Worm (Caenorhabditis elegans) whole organism, L3 larva: ENCODE measurements around the gene Y82E9BR.6.

ENCODE experiments used
- ceh-28 ChIP-seq: fragments of 150-350 bp; optimal IDR thresholded peaks from 2 replicates; lab custom pipeline; 2014; ENCODE audit warnings: missing biosample characterization, missing genetic modification reagents, missing genetic modification characterization
- ceh-82 ChIP-seq: fragments of 150-350 bp; optimal IDR thresholded peaks from 2 replicates; lab custom pipeline; 2014; ENCODE audit warnings: missing biosample characterization, missing genetic modification characterization
- ceh-9 ChIP-seq: sonication (generic microtip); optimal IDR thresholded peaks from 2 replicates; lab custom pipeline; 2018; ENCODE audit warnings: missing biosample characterization, missing genetic modification characterization
- egl-27 ChIP-seq: sonication (generic microtip); optimal IDR thresholded peaks from 4 replicates; lab custom pipeline; 2017; ENCODE audit warnings: missing biosample characterization, missing genetic modification reagents, missing genetic modification characterization
- elt-1 ChIP-seq: fragments of 150-350 bp; optimal IDR thresholded peaks from 2 replicates; lab custom pipeline; 2014; ENCODE audit warnings: missing biosample characterization, missing genetic modification characterization
- elt-2 ChIP-seq: sonication (generic microtip); optimal IDR thresholded peaks from 2 replicates; lab custom pipeline; 2016; ENCODE audit warnings: missing genetic modification reagents, mild to moderate bottlenecking, missing genetic modification characterization, missing compliant biosample characterization
- eor-1 ChIP-seq, 2 experiments: fragments of 150-350 bp; optimal IDR thresholded peaks; 2 replicates each; lab custom pipeline; 2014 to 2018; ENCODE audit warnings: missing biosample characterization in 2 of 2, missing genetic modification characterization in 2 of 2
- fkh-2 ChIP-seq: fragments of 150-350 bp; optimal IDR thresholded peaks from 2 replicates; lab custom pipeline; 2014; ENCODE audit warnings: missing biosample characterization, missing genetic modification reagents, missing genetic modification characterization
- fos-1 ChIP-seq: fragments of 150-350 bp; optimal IDR thresholded peaks from 2 replicates; lab custom pipeline; 2014; ENCODE audit warnings: missing biosample characterization, missing genetic modification characterization
- hmg-11 ChIP-seq: sonication (generic microtip); optimal IDR thresholded peaks from 2 replicates; lab custom pipeline; 2016; ENCODE audit warnings: missing genetic modification characterization, missing compliant biosample characterization
- jun-1 ChIP-seq: fragments of 150-350 bp; optimal IDR thresholded peaks from 2 replicates; lab custom pipeline; 2014; ENCODE audit warnings: missing biosample characterization, missing genetic modification reagents, missing genetic modification characterization
- lin-15B ChIP-seq: fragments of 150-350 bp; optimal IDR thresholded peaks from 2 replicates; lab custom pipeline; 2014; ENCODE audit warnings: missing biosample characterization, missing genetic modification characterization
- lin-39 ChIP-seq: fragments of 150-350 bp; optimal IDR thresholded peaks from 2 replicates; lab custom pipeline; 2018; ENCODE audit warnings: missing biosample characterization, missing genetic modification reagents, missing genetic modification characterization
- lsy-12 ChIP-seq: sonication (generic microtip); optimal IDR thresholded peaks from 2 replicates; lab custom pipeline; 2016; ENCODE audit warnings: mild to moderate bottlenecking, missing genetic modification characterization, missing compliant biosample characterization
- mml-1 ChIP-seq: fragments of 150-350 bp; sonication (generic microtip); optimal IDR thresholded peaks from 3 replicates; lab custom pipeline; 2014; ENCODE audit warnings: missing biosample characterization, missing genetic modification characterization
- nfya-1 ChIP-seq: sonication (generic microtip); optimal IDR thresholded peaks from 2 replicates; lab custom pipeline; 2017; ENCODE audit warnings: missing genetic modification characterization, mild to moderate bottlenecking, missing compliant biosample characterization, antibody characterized with exemption, moderate library complexity; ENCODE audit not compliant: insufficient read depth
- nhr-11 ChIP-seq: fragments of 150-350 bp; optimal IDR thresholded peaks from 2 replicates; lab custom pipeline; 2014; ENCODE audit warnings: missing biosample characterization, missing genetic modification characterization
- nhr-12 ChIP-seq: fragments of 150-350 bp; optimal IDR thresholded peaks from 2 replicates; lab custom pipeline; 2014; ENCODE audit warnings: missing biosample characterization, missing genetic modification characterization
- nhr-237 ChIP-seq: fragments of 150-350 bp; optimal IDR thresholded peaks from 2 replicates; lab custom pipeline; 2014; ENCODE audit warnings: missing biosample characterization, missing genetic modification characterization
- nhr-43 ChIP-seq: sonication (generic microtip); optimal IDR thresholded peaks from 2 replicates; lab custom pipeline; 2016; ENCODE audit warnings: mild to moderate bottlenecking, missing genetic modification characterization, missing compliant biosample characterization; ENCODE audit not compliant: poor library complexity, severe bottlenecking
- nhr-67 ChIP-seq: fragments of 150-350 bp; optimal IDR thresholded peaks from 2 replicates; lab custom pipeline; 2014; ENCODE audit warnings: missing biosample characterization, missing genetic modification characterization
- nhr-77 ChIP-seq: fragments of 150-350 bp; optimal IDR thresholded peaks from 2 replicates; lab custom pipeline; 2014; ENCODE audit warnings: missing biosample characterization, missing genetic modification characterization
- pha-4 ChIP-seq: fragments of 150-350 bp; optimal IDR thresholded peaks from 2 replicates; lab custom pipeline; 2014; ENCODE audit warnings: missing biosample characterization, missing genetic modification reagents, missing genetic modification characterization
- pqm-1 ChIP-seq: fragments of 150-350 bp; optimal IDR thresholded peaks from 2 replicates; lab custom pipeline; 2017; ENCODE audit warnings: missing biosample characterization, missing genetic modification characterization, inconsistent platforms
- sea-2 ChIP-seq: fragments of 150-350 bp; sonication (generic microtip); optimal IDR thresholded peaks from 4 replicates; lab custom pipeline; 2014; ENCODE audit warnings: missing biosample characterization, missing genetic modification reagents, missing genetic modification characterization
- snpc-4 ChIP-seq: fragments of 150-350 bp; optimal IDR thresholded peaks from 2 replicates; lab custom pipeline; 2014; ENCODE audit warnings: missing biosample characterization, missing genetic modification characterization
- unc-39 ChIP-seq: sonication (generic microtip); optimal IDR thresholded peaks from 4 replicates; lab custom pipeline; 2017; ENCODE audit warnings: missing biosample characterization, missing genetic modification characterization
- unc-62 ChIP-seq: fragments of 150-350 bp; sonication (generic microtip); optimal IDR thresholded peaks from 4 replicates; lab custom pipeline; 2014; ENCODE audit warnings: missing biosample characterization, missing genetic modification reagents, missing genetic modification characterization
- ztf-11 ChIP-seq: fragments of 150-350 bp; optimal IDR thresholded peaks from 2 replicates; lab custom pipeline; 2014; ENCODE audit warnings: missing biosample characterization, missing genetic modification characterization

Gene Y82E9BR.6

ce11 chrIII:1388274-1389058 lies 7.4 kb downstream of the Y82E9BR.6 start, which contains the start of gene pals-20:
TSS of gene pals-20 (minus strand) at chrIII:1388324.
- TF ChIP-seq hmg-11 (tag; lab: Kevin White, UChicago) (no peak), elt-2 (tag; lab: Kevin White, UChicago) (peak; percentile 49), pqm-1 (tag; lab: Kevin White, UChicago) (peak; percentile 16)

DNA sequence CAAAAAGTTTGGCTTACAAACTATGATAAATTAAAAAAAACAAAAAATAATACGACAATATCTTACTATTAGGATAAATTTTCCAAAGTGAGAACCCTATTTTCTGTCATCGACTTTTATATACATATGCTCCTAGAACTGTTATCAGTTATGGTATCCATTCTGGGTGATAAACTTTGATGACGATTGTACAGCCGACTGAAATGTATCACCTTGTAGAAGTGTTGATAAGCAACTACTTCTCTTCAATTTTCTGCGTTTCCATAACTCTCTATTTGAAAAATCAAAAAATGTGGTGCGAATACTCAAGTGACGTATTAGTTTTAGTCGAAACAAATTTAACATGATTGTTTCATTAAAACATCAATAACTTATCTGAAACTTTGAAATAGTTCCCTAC lies 9.0 kb downstream of the Y82E9BR.6 start:
- TF ChIP-seq snpc-4 (tag; lab: Kevin White, UChicago) (no peak), fos-1 (tag; lab: Kevin White, UChicago) (peak; percentile 27), jun-1 (tag; lab: Kevin White, UChicago) (peak; percentile 72), unc-62 (no peak), fkh-2 (tag; lab: Kevin White, UChicago) (no peak), pqm-1 (tag; lab: Kevin White, UChicago) (peak; percentile 86), elt-2 (tag; lab: Kevin White, UChicago) (peak; percentile 95)
- TF ChIP-seq, all 47 proteins: peak for 4

DNA sequence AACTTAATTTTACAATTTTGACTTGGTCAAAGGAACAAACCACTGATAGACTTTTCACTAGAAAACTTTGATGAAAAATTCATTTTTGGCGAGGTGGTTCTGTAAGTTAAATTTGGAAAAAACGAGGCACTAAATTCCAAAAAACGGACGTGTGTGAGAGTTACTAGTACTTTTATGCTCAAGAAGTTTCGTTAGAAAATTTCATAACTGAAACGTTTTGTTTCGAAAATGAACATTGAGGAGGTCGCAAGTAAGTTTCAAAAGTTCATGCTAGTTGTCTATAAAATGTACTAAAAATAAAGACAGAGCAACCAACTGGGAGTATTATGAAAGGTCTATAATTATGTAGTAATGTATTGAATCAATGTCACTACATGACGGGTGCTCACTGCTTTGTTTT lies 10.7 kb downstream of the Y82E9BR.6 start, which contains the start of gene pals-17:
Gene pals-17, minus strand, starts transcription at position 101 of the 400 bp plus-strand sequence.
- TF ChIP-seq elt-2 (tag; lab: Kevin White, UChicago): no peak
- no peak for TF ChIP-seq unc-62
- no peak for TF ChIP-seq ceh-9 (tag; lab: Kevin White, UChicago)
- no peak for TF ChIP-seq elt-1 (tag; lab: Kevin White, UChicago)
- TF ChIP-seq egl-27 (tag; lab: Kevin White, UChicago): no peak
- no peak for TF ChIP-seq nhr-11
- no peak for TF ChIP-seq lin-15B (tag; lab: Kevin White, UChicago)
- no peak for TF ChIP-seq lsy-12
- no peak for TF ChIP-seq nhr-237 (tag; lab: Kevin White, UChicago)
- no peak for TF ChIP-seq nhr-67 (tag; lab: Kevin White, UChicago)
- no peak for TF ChIP-seq sea-2 (GFP tag; lab: Kevin White, UChicago)
- no peak for TF ChIP-seq nhr-12 (tag; lab: Kevin White, UChicago)
- TF ChIP-seq lin-39 (tag; lab: Kevin White, UChicago): no peak
- TF ChIP-seq mml-1 (tag; lab: Kevin White, UChicago): no peak
- TF ChIP-seq nhr-77 (tag; lab: Kevin White, UChicago): no peak

- TF ChIP-seq nfya-1 (tag; lab: Kevin White, UChicago): peak; percentile 10
- TF ChIP-seq eor-1 (tag; optimal IDR thresholded peaks at IDR 0.05; lab: Kevin White, UChicago): no peak
- TF ChIP-seq jun-1 (tag; lab: Kevin White, UChicago): peak; percentile 88
- TF ChIP-seq pha-4 (tag; lab: Kevin White, UChicago): peak; percentile 29
- TF ChIP-seq nhr-43 (tag; lab: Kevin White, UChicago): no peak
- TF ChIP-seq mml-1 (tag; lab: Kevin White, UChicago): no peak
- TF ChIP-seq pqm-1 (tag; lab: Kevin White, UChicago): peak; percentile 85
- no peak for TF ChIP-seq nhr-11
- peak; percentile 98 for TF ChIP-seq elt-2 (tag; lab: Kevin White, UChicago)
- TF ChIP-seq, all 47 proteins: peak for 5
Observed at ce11 chrIII:1392763-1393162, 11.7 kb downstream of the Y82E9BR.6 start.

ce11 chrIII:1395355-1395754 lies 14.3 kb downstream of the Y82E9BR.6 start:
- TF ChIP-seq nhr-12 (tag; lab: Kevin White, UChicago) (no peak), pha-4 (tag; lab: Kevin White, UChicago) (peak; percentile 17), ceh-28 (tag; lab: Kevin White, UChicago) (no peak), lin-15B (tag; lab: Kevin White, UChicago) (no peak), ceh-82 (tag; lab: Kevin White, UChicago) (no peak), elt-2 (tag; lab: Kevin White, UChicago) (peak; percentile 68), lin-39 (tag; lab: Kevin White, UChicago) (no peak), unc-39 (no peak), ztf-11 (tag; lab: Kevin White, UChicago) (no peak), pqm-1 (tag; lab: Kevin White, UChicago) (peak; percentile 30)
